Worm (Caenorhabditis elegans) whole organism, L3 larva: ENCODE results near the gene F08A7.1.
A peak's percentile ranks its signal among the peaks of the same experiment; 100 is the strongest.

Experiments used
- ZK546.5 ChIP-seq: sonication (generic microtip); optimal IDR thresholded peaks from 2 replicates; lab custom pipeline; 2017; ENCODE audit warnings: missing biosample characterization, missing genetic modification characterization
- ama-1 ChIP-seq: fragments of 150-350 bp; optimal IDR thresholded peaks from 2 replicates; lab custom pipeline; 2018
- ceh-28 ChIP-seq: fragments of 150-350 bp; optimal IDR thresholded peaks from 2 replicates; lab custom pipeline; 2014; ENCODE audit warnings: missing biosample characterization, missing genetic modification reagents, missing genetic modification characterization
- daf-12 ChIP-seq: fragments of 150-350 bp; optimal IDR thresholded peaks from 2 replicates; lab custom pipeline; 2014; ENCODE audit warnings: missing biosample characterization, missing genetic modification reagents, missing genetic modification characterization
- egl-27 ChIP-seq: sonication (generic microtip); optimal IDR thresholded peaks from 4 replicates; lab custom pipeline; 2017; ENCODE audit warnings: missing biosample characterization, missing genetic modification reagents, missing genetic modification characterization
- elt-2 ChIP-seq: sonication (generic microtip); optimal IDR thresholded peaks from 2 replicates; lab custom pipeline; 2016; ENCODE audit warnings: missing genetic modification reagents, mild to moderate bottlenecking, missing genetic modification characterization, missing compliant biosample characterization
- fkh-10 ChIP-seq: sonication (generic microtip); optimal IDR thresholded peaks from 2 replicates; lab custom pipeline; 2017; ENCODE audit warnings: missing biosample characterization, missing genetic modification reagents, missing genetic modification characterization
- fkh-2 ChIP-seq: fragments of 150-350 bp; optimal IDR thresholded peaks from 2 replicates; lab custom pipeline; 2014; ENCODE audit warnings: missing biosample characterization, missing genetic modification reagents, missing genetic modification characterization
- hmg-11 ChIP-seq: sonication (generic microtip); optimal IDR thresholded peaks from 2 replicates; lab custom pipeline; 2016; ENCODE audit warnings: missing genetic modification characterization, missing compliant biosample characterization
- jun-1 ChIP-seq: fragments of 150-350 bp; optimal IDR thresholded peaks from 2 replicates; lab custom pipeline; 2014; ENCODE audit warnings: missing biosample characterization, missing genetic modification reagents, missing genetic modification characterization
- lin-15B ChIP-seq: fragments of 150-350 bp; optimal IDR thresholded peaks from 2 replicates; lab custom pipeline; 2014; ENCODE audit warnings: missing biosample characterization, missing genetic modification characterization
- lin-39 ChIP-seq: fragments of 150-350 bp; optimal IDR thresholded peaks from 2 replicates; lab custom pipeline; 2018; ENCODE audit warnings: missing biosample characterization, missing genetic modification reagents, missing genetic modification characterization
- lsy-12 ChIP-seq: sonication (generic microtip); optimal IDR thresholded peaks from 2 replicates; lab custom pipeline; 2016; ENCODE audit warnings: mild to moderate bottlenecking, missing genetic modification characterization, missing compliant biosample characterization
- mdl-1 ChIP-seq: fragments of 150-350 bp; optimal IDR thresholded peaks from 2 replicates; lab custom pipeline; 2014; ENCODE audit warnings: missing biosample characterization, missing genetic modification characterization
- mml-1 ChIP-seq: fragments of 150-350 bp; sonication (generic microtip); optimal IDR thresholded peaks from 3 replicates; lab custom pipeline; 2014; ENCODE audit warnings: missing biosample characterization, missing genetic modification characterization
- nfya-1 ChIP-seq: sonication (generic microtip); optimal IDR thresholded peaks from 2 replicates; lab custom pipeline; 2017; ENCODE audit warnings: missing genetic modification characterization, mild to moderate bottlenecking, missing compliant biosample characterization, antibody characterized with exemption, moderate library complexity; ENCODE audit not compliant: insufficient read depth
- nhr-11 ChIP-seq: fragments of 150-350 bp; optimal IDR thresholded peaks from 2 replicates; lab custom pipeline; 2014; ENCODE audit warnings: missing biosample characterization, missing genetic modification characterization
- nhr-23 ChIP-seq: fragments of 150-350 bp; optimal IDR thresholded peaks from 2 replicates; lab custom pipeline; 2014; ENCODE audit warnings: missing biosample characterization, missing genetic modification reagents, missing genetic modification characterization
- nhr-237 ChIP-seq: fragments of 150-350 bp; optimal IDR thresholded peaks from 2 replicates; lab custom pipeline; 2014; ENCODE audit warnings: missing biosample characterization, missing genetic modification characterization
- nhr-25 ChIP-seq: sonication (generic microtip); optimal IDR thresholded peaks from 2 replicates; lab custom pipeline; 2017; ENCODE audit warnings: missing biosample characterization, missing genetic modification characterization
- nhr-28 ChIP-seq: fragments of 150-350 bp; optimal IDR thresholded peaks from 2 replicates; lab custom pipeline; 2014; ENCODE audit warnings: missing biosample characterization, missing genetic modification characterization
- nhr-43 ChIP-seq: sonication (generic microtip); optimal IDR thresholded peaks from 2 replicates; lab custom pipeline; 2016; ENCODE audit warnings: mild to moderate bottlenecking, missing genetic modification characterization, missing compliant biosample characterization; ENCODE audit not compliant: poor library complexity, severe bottlenecking
- nhr-76 ChIP-seq: fragments of 150-350 bp; sonication (generic microtip); optimal IDR thresholded peaks from 5 replicates; lab custom pipeline; 2014; ENCODE audit warnings: missing biosample characterization, missing genetic modification characterization
- pha-4 ChIP-seq: fragments of 150-350 bp; optimal IDR thresholded peaks from 2 replicates; lab custom pipeline; 2014; ENCODE audit warnings: missing biosample characterization, missing genetic modification reagents, missing genetic modification characterization
- pqm-1 ChIP-seq: fragments of 150-350 bp; optimal IDR thresholded peaks from 2 replicates; lab custom pipeline; 2017; ENCODE audit warnings: missing biosample characterization, missing genetic modification characterization, inconsistent platforms
- sea-2 ChIP-seq: fragments of 150-350 bp; sonication (generic microtip); optimal IDR thresholded peaks from 4 replicates; lab custom pipeline; 2014; ENCODE audit warnings: missing biosample characterization, missing genetic modification reagents, missing genetic modification characterization
- snpc-4 ChIP-seq: fragments of 150-350 bp; optimal IDR thresholded peaks from 2 replicates; lab custom pipeline; 2014; ENCODE audit warnings: missing biosample characterization, missing genetic modification characterization
- tbx-2 ChIP-seq: sonication (generic microtip); optimal IDR thresholded peaks from 2 replicates; lab custom pipeline; 2016; ENCODE audit warnings: mild to moderate bottlenecking, missing genetic modification characterization, missing compliant biosample characterization
- zag-1 ChIP-seq: fragments of 150-350 bp; optimal IDR thresholded peaks from 2 replicates; lab custom pipeline; 2014; ENCODE audit warnings: missing biosample characterization, missing genetic modification characterization
- ztf-4 ChIP-seq: fragments of 150-350 bp; optimal IDR thresholded peaks from 2 replicates; lab custom pipeline; 2014; ENCODE audit warnings: missing biosample characterization, missing genetic modification characterization

The F08A7.1 gene

ce11 chrIV:17467825-17468224 is 27.4 kb downstream of the F08A7.1 start:
- TF ChIP-seq sea-2 (GFP tag; lab: Kevin White, UChicago) (no peak), daf-12 (tag; lab: Kevin White, UChicago) (no peak), snpc-4 (peak; percentile 8), nhr-25 (tag; lab: Kevin White, UChicago) (no peak), lsy-12 (no peak), nfya-1 (tag; lab: Kevin White, UChicago) (no peak), pha-4 (tag; lab: Kevin White, UChicago) (peak; percentile 51), nhr-23 (tag; lab: Kevin White, UChicago) (no peak), elt-2 (no peak), fkh-10 (GFP tag; lab: Kevin White, UChicago) (no peak), nhr-11 (no peak), jun-1 (tag; lab: Kevin White, UChicago) (no peak), mml-1 (tag; lab: Kevin White, UChicago) (no peak)

ce11 chrIV:17470096-17470602 is 29.7 kb downstream of the F08A7.1 start, which contains the start of gene F11E6.4:
Gene F11E6.4 (minus strand): TSS chrIV:17470354.
- no peak for TF ChIP-seq jun-1 (tag; lab: Kevin White, UChicago)
- TF ChIP-seq lin-39 (tag; lab: Kevin White, UChicago), result no peak
- no peak for TF ChIP-seq ZK546.5 (tag; lab: Kevin White, UChicago)
- TF ChIP-seq fkh-2, result no peak
- TF ChIP-seq nhr-28 (tag; lab: Kevin White, UChicago), result no peak
- TF ChIP-seq ama-1, result peak; percentile 62
- no peak for TF ChIP-seq tbx-2 (tag; lab: Kevin White, UChicago)
- TF ChIP-seq ceh-28, result peak; percentile 36
- TF ChIP-seq nhr-237 (tag; lab: Kevin White, UChicago), result no peak
- TF ChIP-seq nhr-25 (tag; lab: Kevin White, UChicago), result peak; percentile 63
- TF ChIP-seq pqm-1 (tag; lab: Kevin White, UChicago), result no peak
- no peak for TF ChIP-seq mdl-1
- peak; percentile 2 for TF ChIP-seq nhr-76 (tag; lab: Kevin White, UChicago)
- no peak for TF ChIP-seq ztf-4 (tag; lab: Kevin White, UChicago)

- TF ChIP-seq egl-27 (tag; lab: Kevin White, UChicago) (peak; percentile 4), snpc-4 (no peak), nhr-23 (tag; lab: Kevin White, UChicago) (peak; percentile 87), hmg-11 (tag; lab: Kevin White, UChicago) (no peak), nhr-25 (tag; lab: Kevin White, UChicago) (peak; percentile 81)
Observed at ce11 chrIV:17471870-17472459, 31.6 kb downstream of the F08A7.1 start, which contains the start of gene epic-1. Gene epic-1 (minus strand): TSS chrIV:17471920.

- TF ChIP-seq nhr-23 (tag; lab: Kevin White, UChicago) (peak; percentile 3), nhr-25 (tag; lab: Kevin White, UChicago) (peak; percentile 49), zag-1 (no peak)
Observed at ce11 chrIV:17473034-17473433, 32.6 kb downstream of the F08A7.1 start, which contains the start of gene gba-3. Gene gba-3 (plus strand): TSS chrIV:17473334.

- TF ChIP-seq nhr-43 (tag; lab: Kevin White, UChicago) (no peak), nhr-23 (tag; lab: Kevin White, UChicago) (peak; percentile 22), pqm-1 (tag; lab: Kevin White, UChicago) (no peak), lin-15B (tag; lab: Kevin White, UChicago) (no peak), snpc-4 (no peak), tbx-2 (tag; lab: Kevin White, UChicago) (no peak)
Observed at ce11 chrIV:17474047-17474446, 33.6 kb downstream of the F08A7.1 start.

ce11 chrIV:17475242-17475641 is 34.8 kb downstream of the F08A7.1 start, which contains the start of gene F11E6.9:
Gene F11E6.9 (minus strand): TSS chrIV:17475342.
- TF ChIP-seq lin-39 (tag; lab: Kevin White, UChicago), result no peak
- TF ChIP-seq nhr-23 (tag; lab: Kevin White, UChicago), result peak; percentile 9
